Fruit fly (Drosophila melanogaster) whole organism, embryonic: Measurements from ENCODE around the gene CG33969.

Experiments used
- amos ChIP-seq: fragments of 200-800 bp; sonication (Bioruptor generic); IDR thresholded peaks from 2 replicates; pipeline ENCODE4 v1.3.6; 2022; ENCODE audit warnings: missing biosample characterization, missing genetic modification characterization; ENCODE audit not compliant: partially characterized antibody
- stc ChIP-seq: fragments of 200-800 bp; sonication (Bioruptor generic); IDR thresholded peaks from 2 replicates; pipeline ENCODE4 v1.3.6; 2022; ENCODE audit warnings: missing biosample characterization, missing genetic modification characterization
- ttk ChIP-seq: fragments of 200-800 bp; sonication (Bioruptor generic); IDR thresholded peaks from 2 replicates; pipeline ENCODE4 v2.1.2; 2022; ENCODE audit warnings: missing biosample characterization, missing genetic modification characterization
- twi ChIP-seq: fragments of 200-800 bp; optimal IDR thresholded peaks from 2 replicates; lab custom pipeline; 2019; ENCODE audit warnings: missing biosample characterization, mild to moderate bottlenecking, missing genetic modification characterization, moderate library complexity

DNA sequence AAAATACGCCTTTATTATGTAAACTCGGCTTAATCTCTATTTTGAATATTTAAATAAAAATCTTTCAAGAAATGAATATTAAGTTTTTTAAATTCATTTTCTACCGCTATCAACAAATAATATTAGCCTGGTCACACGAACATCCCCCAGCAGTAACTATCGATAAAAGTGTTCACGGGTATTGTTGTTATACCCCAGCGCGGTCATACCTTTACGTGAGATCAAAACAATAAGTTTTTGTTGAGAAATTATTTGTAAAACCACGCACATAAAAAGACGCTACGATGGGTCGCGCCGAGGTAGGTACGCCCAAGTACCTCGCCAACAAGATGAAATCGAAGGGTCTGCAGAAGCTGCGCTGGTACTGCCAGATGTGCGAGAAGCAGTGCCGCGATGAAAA lies 36.7 kb downstream of the CG33969 start, which contains the start of gene kin17:
- no peak for TF ChIP-seq ttk (GFP tag; lab: Robert Waterston, UW)
- no peak for TF ChIP-seq twi
- TF ChIP-seq stc (GFP tag; lab: Robert Waterston, UW), result no peak
- TF ChIP-seq amos (GFP tag; lab: Robert Waterston, UW), result peak; percentile 72
